Worm (Caenorhabditis elegans): ENCODE data around the gene C13C4.6.

Gene C13C4.6

DNA sequence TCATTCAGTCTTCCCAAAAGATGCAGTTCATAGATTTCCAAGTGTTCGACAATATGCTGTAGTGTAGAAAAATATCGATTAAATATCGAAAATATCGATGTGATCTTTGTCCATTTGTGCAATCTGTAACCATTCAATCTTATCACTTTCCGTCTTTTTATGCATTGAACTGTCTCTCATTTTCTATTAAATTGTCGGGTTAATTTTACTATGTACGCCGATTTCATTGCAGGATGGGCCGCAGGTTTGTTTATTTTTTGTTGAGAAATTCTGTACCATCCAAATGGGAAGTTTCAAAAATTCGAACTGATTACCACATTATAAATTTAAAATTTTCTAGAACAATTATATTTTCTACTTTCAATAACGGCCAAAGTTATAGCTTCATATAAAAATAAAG lies 37.2 kb upstream of the C13C4.6 start, which contains the start of gene R07B7.8:
Gene R07B7.8, minus strand, starts transcription at position 101 of the 400 bp plus-strand sequence.
- no peak for TF ChIP-seq ztf-11 (tag; optimal IDR thresholded peaks at IDR 0.05)
- no peak for TF ChIP-seq unc-62 (GFP tag; optimal IDR thresholded peaks at IDR 0.05)
- TF ChIP-seq ceh-43 (GFP tag; optimal IDR thresholded peaks at IDR 0.05) = no peak
- TF ChIP-seq bed-3 (GFP tag; optimal IDR thresholded peaks at IDR 0.05) = no peak
- no peak for TF ChIP-seq tbx-8 (GFP tag; optimal IDR thresholded peaks at IDR 0.05)
- no peak for TF ChIP-seq drap-1 (GFP tag; optimal IDR thresholded peaks at IDR 0.05)
- no peak for TF ChIP-seq sem-2 (GFP tag; optimal IDR thresholded peaks at IDR 0.05)
- TF ChIP-seq pha-4 (tag; optimal IDR thresholded peaks at IDR 0.05) = no peak
- no peak for TF ChIP-seq zip-8 (tag; optimal IDR thresholded peaks at IDR 0.05)
- no peak for TF ChIP-seq mep-1 (tag; optimal IDR thresholded peaks at IDR 0.05)
- TF ChIP-seq mls-2 (tag; optimal IDR thresholded peaks at IDR 0.05) = no peak
- TF ChIP-seq nhr-28 (tag; optimal IDR thresholded peaks at IDR 0.05) = no peak
- TF ChIP-seq ces-1 (GFP tag; optimal IDR thresholded peaks at IDR 0.05) = no peak
- TF ChIP-seq flh-1 (GFP tag; optimal IDR thresholded peaks at IDR 0.05) = no peak
- TF ChIP-seq sptf-1 (tag; optimal IDR thresholded peaks at IDR 0.05) = no peak
- TF ChIP-seq unc-120 (tag; optimal IDR thresholded peaks at IDR 0.05; ENCODE audit: poor library complexity, severe bottlenecking) = no peak
- TF ChIP-seq ceh-39 (tag; optimal IDR thresholded peaks at IDR 0.05) = no peak
- TF ChIP-seq M03D4.4 (tag; optimal IDR thresholded peaks at IDR 0.05) = no peak
- no peak for TF ChIP-seq nhr-12 (tag; optimal IDR thresholded peaks at IDR 0.05)
- TF ChIP-seq ham-2 (GFP tag; optimal IDR thresholded peaks at IDR 0.05) = no peak

ce11 chrV:12085867-12086634 lies 35.3 kb upstream of the C13C4.6 start:
- TF ChIP-seq drap-1 (GFP tag; optimal IDR thresholded peaks at IDR 0.05) (no peak), hlh-1 (tag; optimal IDR thresholded peaks at IDR 0.05) (peak; percentile 67), flh-1 (GFP tag; optimal IDR thresholded peaks at IDR 0.05) (no peak)

ce11 chrV:12086934-12087333 lies 34.4 kb upstream of the C13C4.6 start, which contains the start of gene gana-1:
Gene gana-1 (plus strand): TSS chrV:12087234.
- TF ChIP-seq ces-1 (GFP tag; optimal IDR thresholded peaks at IDR 0.05) (no peak), ceh-43 (GFP tag; optimal IDR thresholded peaks at IDR 0.05) (no peak), unc-39 (tag; optimal IDR thresholded peaks at IDR 0.05) (no peak), elt-1 (tag; optimal IDR thresholded peaks at IDR 0.05; ENCODE audit: borderline replicate concordance, insufficient read depth) (no peak), mls-2 (tag; optimal IDR thresholded peaks at IDR 0.05) (no peak), nhr-2 (tag; optimal IDR thresholded peaks at IDR 0.05) (no peak), blmp-1 (tag; optimal IDR thresholded peaks at IDR 0.05) (no peak), tbx-8 (GFP tag; optimal IDR thresholded peaks at IDR 0.05) (no peak), ham-2 (GFP tag; optimal IDR thresholded peaks at IDR 0.05) (no peak), lsy-2 (tag; optimal IDR thresholded peaks at IDR 0.05) (no peak), nhr-12 (tag; optimal IDR thresholded peaks at IDR 0.05) (no peak), mab-5 (tag; optimal IDR thresholded peaks at IDR 0.05) (no peak), drap-1 (GFP tag; optimal IDR thresholded peaks at IDR 0.05) (no peak), unc-120 (tag; optimal IDR thresholded peaks at IDR 0.05; ENCODE audit: poor library complexity, severe bottlenecking) (no peak), elt-3 (tag; optimal IDR thresholded peaks at IDR 0.05) (no peak)

- TF ChIP-seq sem-2 (GFP tag; optimal IDR thresholded peaks at IDR 0.05) (no peak), elt-3 (tag; optimal IDR thresholded peaks at IDR 0.05) (no peak), drap-1 (GFP tag; optimal IDR thresholded peaks at IDR 0.05) (no peak), snpc-4 (tag; optimal IDR thresholded peaks at IDR 0.05) (no peak), elt-1 (tag; optimal IDR thresholded peaks at IDR 0.05; ENCODE audit: borderline replicate concordance, insufficient read depth) (no peak), hlh-1 (tag; optimal IDR thresholded peaks at IDR 0.05) (no peak), ceh-83 (GFP tag; optimal IDR thresholded peaks at IDR 0.05) (no peak), cnd-1 (tag; optimal IDR thresholded peaks at IDR 0.05) (no peak), ceh-43 (GFP tag; optimal IDR thresholded peaks at IDR 0.05) (no peak), mep-1 (tag; optimal IDR thresholded peaks at IDR 0.05) (no peak), pha-4 (tag; optimal IDR thresholded peaks at IDR 0.05) (no peak), nhr-237 (tag; optimal IDR thresholded peaks at IDR 0.05) (no peak), unc-120 (tag; optimal IDR thresholded peaks at IDR 0.05; ENCODE audit: poor library complexity, severe bottlenecking) (no peak), lin-32 (GFP tag; optimal IDR thresholded peaks at IDR 0.05) (no peak), flh-1 (GFP tag; optimal IDR thresholded peaks at IDR 0.05) (no peak), nhr-76 (tag; optimal IDR thresholded peaks at IDR 0.05) (no peak), blmp-1 (tag; optimal IDR thresholded peaks at IDR 0.05) (no peak), M03D4.4 (tag; optimal IDR thresholded peaks at IDR 0.05) (no peak), zip-8 (tag; optimal IDR thresholded peaks at IDR 0.05) (no peak), sptf-1 (tag; optimal IDR thresholded peaks at IDR 0.05) (no peak)
Measured at ce11 chrV:12088773-12089172, 32.6 kb upstream of the C13C4.6 start, which contains the start of gene R07B7.12. Gene R07B7.12 (plus strand): TSS chrV:12089073.
